Fruit fly (Drosophila melanogaster) whole organism: ENCODE data around the gene CG9444.

Source experiments
- CG8478 ChIP-seq: fragments of >200 bp; optimal IDR thresholded peaks from 2 replicates; lab custom pipeline; 2018; ENCODE audit warnings: inconsistent platforms
- EcR ChIP-seq, 2 experiments: fragments of >200 bp; optimal IDR thresholded peaks; 2 replicates each; lab custom pipeline; 2017; ENCODE audit warnings: missing biosample characterization in 2 of 2, missing genetic modification characterization in 2 of 2, missing genetic modification reagents in 2 of 2
- pan ChIP-seq: fragments of >200 bp; optimal IDR thresholded peaks from 2 replicates; lab custom pipeline; 2017
- psq ChIP-seq: fragments of >200 bp; optimal IDR thresholded peaks from 2 replicates; lab custom pipeline; 2017
- usp ChIP-seq: fragments of >200 bp; optimal IDR thresholded peaks from 2 replicates; lab custom pipeline; 2017; ENCODE audit warnings: missing biosample characterization, missing genetic modification characterization, mixed read lengths

- TF ChIP-seq psq (no peak), CG8478 (no peak), pan (lab: Kevin White, UChicago) (no peak), usp (GFP tag; lab: Kevin White, UChicago) (no peak), EcR (GFP tag; optimal IDR thresholded peaks at IDR 0.05; lab: Kevin White, UChicago) (no peak)
Measured at dm6 chr3R:9703273-9703672, 19.2 kb upstream of the CG9444 start.
